Worm (Caenorhabditis elegans) whole organism, L3 larva: ENCODE data around the gene F35H10.3.

Experiments
- elt-3 ChIP-seq, 3 experiments: fragments of 150-350 bp in 1 of 3; sonication (generic microtip) in 2 of 3; optimal IDR thresholded peaks; 2 replicates in 2 of 3; 4 replicates in 1 of 3; lab custom pipeline; 2014 to 2017; ENCODE audit warnings: missing biosample characterization in 3 of 3, missing genetic modification characterization in 3 of 3
- lin-15B ChIP-seq: fragments of 150-350 bp; optimal IDR thresholded peaks from 2 replicates; lab custom pipeline; 2014; ENCODE audit warnings: missing biosample characterization, missing genetic modification characterization
- nfya-1 ChIP-seq: sonication (generic microtip); optimal IDR thresholded peaks from 2 replicates; lab custom pipeline; 2017; ENCODE audit warnings: missing genetic modification characterization, mild to moderate bottlenecking, missing compliant biosample characterization, antibody characterized with exemption, moderate library complexity; ENCODE audit not compliant: insufficient read depth
- nhr-237 ChIP-seq: fragments of 150-350 bp; optimal IDR thresholded peaks from 2 replicates; lab custom pipeline; 2014; ENCODE audit warnings: missing biosample characterization, missing genetic modification characterization

- no peak for TF ChIP-seq nfya-1 (tag; lab: Kevin White, UChicago)
- TF ChIP-seq elt-3 (tag; optimal IDR thresholded peaks at IDR 0.05; lab: Kevin White, UChicago) = no peak
- no peak for TF ChIP-seq lin-15B (tag; lab: Kevin White, UChicago)
- no peak for TF ChIP-seq nhr-237 (tag; lab: Kevin White, UChicago)
These were observed 13.7 kb upstream of the F35H10.3 start for ce11 chrIV:8312105-8312504.
